Worm (Caenorhabditis elegans) whole organism, young adult: Measurements from ENCODE around the gene Y7A9A.1.
"Not testable (repeated sequence)": the region's sequence is repeated elsewhere in the genome, so short reads cannot be mapped to it uniquely, and the experiment has no call there.

Source experiments
- C06A6.2 ChIP-seq: fragments of 200-800 bp; sonication (Bioruptor generic); conservative IDR thresholded peaks from 2 replicates; pipeline ENCODE4 v1.3.6; 2022; ENCODE audit warnings: missing genetic modification characterization, missing compliant biosample characterization
- Y95B8A.8 ChIP-seq: fragments of 200-800 bp; sonication (Bioruptor generic); IDR thresholded peaks from 2 replicates; pipeline ENCODE4 v1.3.6; 2022; ENCODE audit warnings: missing genetic modification reagents, missing genetic modification characterization, missing compliant biosample characterization
- ZK185.1 ChIP-seq: sonication (generic microtip); optimal IDR thresholded peaks from 2 replicates; lab custom pipeline; 2016; ENCODE audit warnings: mild to moderate bottlenecking, missing genetic modification characterization, missing compliant biosample characterization; ENCODE audit not compliant: poor library complexity, severe bottlenecking
- akir-1 ChIP-seq: fragments of 200-800 bp; sonication (Bioruptor generic); optimal IDR thresholded peaks from 2 replicates; lab custom pipeline; 2018; ENCODE audit warnings: mild to moderate bottlenecking, missing genetic modification characterization, moderate library complexity, missing compliant biosample characterization
- attf-6 ChIP-seq: fragments of 200-800 bp; sonication (Bioruptor generic); IDR thresholded peaks from 2 replicates; pipeline ENCODE4 v1.3.6; 2022; ENCODE audit warnings: missing genetic modification reagents, missing genetic modification characterization, missing compliant biosample characterization
- cebp-1 ChIP-seq, 2 experiments: fragments of 200-800 bp in 1 of 2; sonication (Bioruptor generic) in 1 of 2; sonication (generic microtip) in 1 of 2; IDR thresholded peaks in 1 of 2; optimal IDR thresholded peaks in 1 of 2; 2 replicates each; pipeline versions ENCODE4 v1.3.6 to Lab custom; 2017 to 2022; ENCODE audit warnings: missing compliant biosample characterization in 2 of 2, missing genetic modification characterization in 2 of 2, mild to moderate bottlenecking in 1 of 2, missing genetic modification reagents in 1 of 2, moderate library complexity in 1 of 2
- ceh-40 ChIP-seq: fragments of 200-800 bp; sonication (Bioruptor generic); IDR thresholded peaks from 2 replicates; pipeline ENCODE4 v1.3.6; 2022; ENCODE audit warnings: missing genetic modification characterization, missing compliant biosample characterization
- mel-28 ChIP-seq: sonication (generic microtip); optimal IDR thresholded peaks from 2 replicates; lab custom pipeline; 2016; ENCODE audit warnings: borderline replicate concordance, mild to moderate bottlenecking, missing genetic modification characterization, missing compliant biosample characterization
- snpc-4 ChIP-seq, 5 experiments: fragments of 150-350 bp in 1 of 5; sonication (generic microtip) in 4 of 5; optimal IDR thresholded peaks; 2 replicates each; lab custom pipeline; 2014 to 2018; ENCODE audit warnings: missing genetic modification characterization in 5 of 5, missing biosample characterization in 3 of 5, antibody characterized with exemption in 2 of 5, mild to moderate bottlenecking in 2 of 5, missing compliant biosample characterization in 2 of 5, missing genotype in 2 of 5, moderate library complexity in 2 of 5, missing genetic modification reagents in 1 of 5

- not testable (repeated sequence) for TF ChIP-seq ZK185.1; mel-28 (tag; lab: Kevin White, UChicago); akir-1; snpc-4 (GFP tag; optimal IDR thresholded peaks at IDR 0.05; lab: Kevin White, UChicago); Y95B8A.8 (GFP tag; lab: Robert Waterston, UW); ceh-40 (GFP tag; lab: Robert Waterston, UW); C06A6.2; cebp-1 (GFP tag; IDR thresholded peaks at IDR 0.05; lab: Robert Waterston, UW); cebp-1 (tag; optimal IDR thresholded peaks at IDR 0.05; lab: Kevin White, UChicago)
- TF ChIP-seq attf-6 (peak; percentile 90), snpc-4 (tag; optimal IDR thresholded peaks at IDR 0.05; lab: Kevin White, UChicago) (peak in 1 of 4 experiments; percentile 73)
These were observed 24.7 kb upstream of the Y7A9A.1 start for ce11 chrIV:16172112-16172511.
